Fruit fly (Drosophila melanogaster) S2 (cell line): ENCODE data around the gene CG13471.

ENCODE experiments used
- CG8478 ChIP-seq: fragments of >200 bp; optimal IDR thresholded peaks from 2 replicates; lab custom pipeline; 2018
- CTCF ChIP-seq, 2 experiments: fragments of >200 bp; optimal IDR thresholded peaks; 2 replicates each; lab custom pipeline; 2018

CG13471 gene

DNA sequence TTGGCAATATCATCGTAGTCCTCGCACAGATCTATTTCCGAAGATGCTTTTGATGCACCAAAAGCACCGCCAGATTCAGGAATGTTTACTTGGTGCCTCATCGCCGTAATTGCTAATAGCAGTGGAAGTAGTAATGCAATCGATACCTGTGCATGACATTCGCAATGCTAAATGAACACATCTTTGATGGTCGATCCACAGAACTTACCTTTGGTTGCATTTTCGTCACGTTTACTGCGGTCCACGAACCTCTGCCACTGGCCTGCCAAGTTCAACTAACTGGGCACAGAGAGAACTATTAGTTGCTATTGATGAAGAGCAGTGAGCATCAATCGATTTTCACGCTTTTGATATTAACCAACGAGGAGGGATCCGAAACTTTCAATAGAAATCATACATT is 31.7 kb downstream of the CG13471 start, which contains the start of gene CG17177:
TSS of gene CG17177 (minus strand) at position 101 of the 400 bp plus-strand sequence.
- TF ChIP-seq CG8478 (lab: Kevin White, UChicago) (no peak), CTCF (optimal IDR thresholded peaks at IDR 0.05; lab: Kevin White, UChicago) (no peak)

DNA sequence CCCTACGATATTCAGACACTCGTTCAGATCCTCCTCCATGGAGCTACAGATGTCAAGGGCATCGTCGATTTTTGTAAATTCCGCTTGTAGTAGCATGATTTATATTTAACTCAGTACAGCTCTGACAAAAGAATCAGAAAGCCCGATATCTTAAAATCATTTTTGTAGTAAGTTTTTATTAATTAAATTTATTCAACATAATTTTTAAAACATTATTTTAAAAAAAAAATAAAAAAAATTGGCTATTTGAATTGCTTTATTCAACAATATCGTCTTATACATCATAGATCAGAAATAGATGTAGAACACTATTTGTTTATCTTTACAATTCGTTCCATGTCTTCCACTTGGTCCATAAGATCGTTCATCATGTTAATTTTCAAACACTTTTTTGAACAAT is 36.3 kb downstream of the CG13471 start, which contains the start of gene CG13474:
TSS of gene CG13474 (minus strand) at position 101 of the 400 bp plus-strand sequence.
- TF ChIP-seq CTCF (optimal IDR thresholded peaks at IDR 0.05; lab: Kevin White, UChicago) (no peak), CG8478 (lab: Kevin White, UChicago) (no peak)

DNA sequence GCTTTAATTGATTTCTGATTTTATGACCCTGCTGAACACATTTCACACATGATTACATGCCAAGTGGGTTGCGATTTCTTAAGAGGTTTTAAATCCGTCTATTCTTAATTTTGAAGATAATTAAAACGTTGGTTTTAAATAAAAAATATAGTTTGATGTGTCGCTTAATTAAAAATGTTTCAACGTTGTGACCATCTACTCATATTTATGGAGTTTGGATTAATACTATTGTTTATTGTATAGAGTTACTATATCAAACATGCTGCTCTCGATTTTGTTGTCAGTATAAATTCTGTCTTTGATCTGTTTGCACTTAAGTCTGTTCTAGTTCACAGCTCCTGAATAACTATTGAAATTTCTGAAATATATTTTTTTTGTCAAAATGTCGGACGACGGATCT is 42.3 kb downstream of the CG13471 start, which contains the start of gene gdrd:
TSS of gene gdrd (plus strand) at position 301 of the 400 bp plus-strand sequence.
- TF ChIP-seq CG8478 (lab: Kevin White, UChicago): no peak
- no peak for TF ChIP-seq CTCF (optimal IDR thresholded peaks at IDR 0.05; lab: Kevin White, UChicago)

DNA sequence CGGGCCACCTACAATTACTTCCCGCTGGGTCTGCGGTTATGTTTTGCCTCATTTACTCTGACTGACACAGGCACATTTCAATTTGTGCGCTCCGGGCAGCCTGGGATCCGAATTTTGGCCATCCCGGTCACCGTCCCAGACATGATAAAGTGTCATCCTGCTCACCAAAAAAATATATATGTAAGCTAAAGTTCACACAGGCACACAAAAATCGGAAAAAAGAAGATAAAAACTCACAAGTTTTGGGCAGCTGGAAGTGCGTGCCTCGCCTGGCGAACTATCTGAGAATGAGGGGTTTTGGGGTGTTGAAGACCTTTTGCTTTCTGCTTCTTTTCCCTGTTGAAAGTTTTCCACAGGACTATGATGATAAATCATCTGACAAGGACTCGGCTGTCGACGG is 47.1 kb downstream of the CG13471 start:
- TF ChIP-seq CG8478 (lab: Kevin White, UChicago) (no peak), CTCF (optimal IDR thresholded peaks at IDR 0.05; lab: Kevin White, UChicago) (no peak)

DNA sequence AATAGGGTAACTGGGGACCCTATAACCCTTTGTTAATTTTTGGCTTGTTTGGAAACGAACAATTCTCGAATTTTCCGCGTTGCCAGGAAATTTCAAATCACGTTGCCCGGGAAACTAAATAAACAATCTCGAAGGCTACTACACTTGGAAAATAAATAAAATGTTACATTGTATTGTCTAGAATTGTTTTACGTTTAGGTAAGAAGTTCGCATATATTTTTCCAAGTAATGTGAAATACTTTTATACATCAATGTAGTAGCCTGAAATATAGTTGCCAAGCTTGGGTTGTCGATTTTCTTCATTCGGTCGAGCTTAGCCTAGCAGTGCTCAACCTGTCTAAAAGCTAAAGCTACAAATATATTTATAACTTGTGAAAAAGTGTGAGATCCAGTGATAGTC is 48.8 kb downstream of the CG13471 start, which contains the start of gene Dnaaf6:
TSS of gene Dnaaf6 (plus strand) at position 301 of the 400 bp plus-strand sequence.
- TF ChIP-seq CTCF (optimal IDR thresholded peaks at IDR 0.05; lab: Kevin White, UChicago): no peak
